Worm (Caenorhabditis elegans) whole organism, L2 larva: ENCODE results near the gene T23B5.3.

Source experiments
- aly-2 ChIP-seq: fragments of 150-350 bp; optimal IDR thresholded peaks from 2 replicates; lab custom pipeline; 2014; ENCODE audit warnings: missing biosample characterization, missing genetic modification characterization
- ama-1 ChIP-seq: fragments of 150-350 bp; optimal IDR thresholded peaks from 2 replicates; lab custom pipeline; 2018; ENCODE audit warnings: inconsistent platforms
- blmp-1 ChIP-seq: sonication (generic microtip); optimal IDR thresholded peaks from 2 replicates; lab custom pipeline; 2017; ENCODE audit warnings: missing genetic modification characterization, mild to moderate bottlenecking, missing compliant biosample characterization, antibody characterized with exemption, moderate library complexity; ENCODE audit not compliant: insufficient read depth
- egl-27 ChIP-seq: sonication (generic microtip); optimal IDR thresholded peaks from 3 replicates; lab custom pipeline; 2017; ENCODE audit warnings: missing biosample characterization, missing genetic modification reagents, missing genetic modification characterization
- gmeb-1 ChIP-seq: fragments of 150-350 bp; optimal IDR thresholded peaks from 2 replicates; lab custom pipeline; 2014; ENCODE audit warnings: missing biosample characterization, missing genetic modification characterization
- lin-39 ChIP-seq: fragments of 150-350 bp; optimal IDR thresholded peaks from 2 replicates; lab custom pipeline; 2014; ENCODE audit warnings: missing biosample characterization, missing genetic modification reagents, missing genetic modification characterization
- lsy-2 ChIP-seq, 2 experiments: fragments of 150-350 bp in 1 of 2; sonication (generic microtip) in 1 of 2; optimal IDR thresholded peaks; 2 replicates each; lab custom pipeline; 2014 to 2017; ENCODE audit warnings: missing biosample characterization in 2 of 2, missing genetic modification characterization in 2 of 2
- mdl-1 ChIP-seq, 2 experiments: fragments of 150-350 bp in 1 of 2; sonication (generic microtip) in 1 of 2; optimal IDR thresholded peaks; 2 replicates each; lab custom pipeline; 2017; ENCODE audit warnings: missing biosample characterization in 2 of 2, missing genetic modification characterization in 2 of 2
- nhr-77 ChIP-seq: fragments of 150-350 bp; optimal IDR thresholded peaks from 2 replicates; lab custom pipeline; 2014; ENCODE audit warnings: missing biosample characterization, missing genetic modification characterization
- peb-1 ChIP-seq: fragments of 150-350 bp; optimal IDR thresholded peaks from 2 replicates; lab custom pipeline; 2014; ENCODE audit warnings: missing biosample characterization, missing genetic modification characterization
- skn-1 ChIP-seq: sonication (generic microtip); optimal IDR thresholded peaks from 2 replicates; lab custom pipeline; 2017; ENCODE audit warnings: missing biosample characterization, missing genetic modification characterization
- unc-62 ChIP-seq: fragments of 150-350 bp; optimal IDR thresholded peaks from 2 replicates; lab custom pipeline; 2014; ENCODE audit warnings: missing biosample characterization, missing genetic modification reagents, missing genetic modification characterization
- ztf-4 ChIP-seq: fragments of 150-350 bp; optimal IDR thresholded peaks from 2 replicates; lab custom pipeline; 2014; ENCODE audit warnings: missing biosample characterization, missing genetic modification characterization

DNA sequence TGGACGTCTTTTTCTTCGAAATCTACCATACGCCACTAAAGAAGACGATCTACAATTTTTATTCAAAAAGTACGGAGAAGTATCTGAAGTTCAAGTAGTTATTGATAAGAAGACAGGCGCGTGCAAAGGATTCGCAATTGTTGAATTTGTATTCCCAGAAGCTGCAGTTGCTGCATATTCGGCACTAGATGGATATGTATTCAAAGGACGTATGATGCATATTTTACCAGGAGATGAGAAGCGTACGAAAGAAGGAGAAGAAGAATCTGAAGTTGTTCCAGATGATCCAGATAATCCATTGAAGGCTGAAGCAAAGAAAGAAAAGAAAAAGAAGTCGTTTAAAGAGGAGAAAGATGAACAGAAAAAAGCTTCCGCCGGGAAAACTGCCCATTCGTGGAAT is 37.5 kb downstream of the T23B5.3 start:
- TF ChIP-seq aly-2, result no peak
- TF ChIP-seq egl-27 (tag; lab: Kevin White, UChicago), result no peak
- no peak for TF ChIP-seq blmp-1 (tag; lab: Kevin White, UChicago)
- no peak for TF ChIP-seq lsy-2 (tag; optimal IDR thresholded peaks at IDR 0.05; lab: Kevin White, UChicago)
- no peak for TF ChIP-seq nhr-77 (tag; lab: Kevin White, UChicago)
- no peak for TF ChIP-seq gmeb-1
- TF ChIP-seq ama-1 (lab: Kevin White, UChicago), result no peak
- TF ChIP-seq mdl-1 (tag; optimal IDR thresholded peaks at IDR 0.05; lab: Kevin White, UChicago), result no peak
- no peak for TF ChIP-seq peb-1 (tag; lab: Kevin White, UChicago)
- TF ChIP-seq unc-62 (GFP tag; lab: Kevin White, UChicago), result no peak
- no peak for TF ChIP-seq ztf-4
- no peak for TF ChIP-seq skn-1 (tag; lab: Kevin White, UChicago)
- no peak for TF ChIP-seq lin-39
